Worm (Caenorhabditis elegans): ENCODE measurements around the gene blos-4.
A peak's percentile ranks its signal among the peaks of the same experiment; 100 is the strongest.

Gene blos-4

ce11 chrII:6283074-6283473 lies 38.0 kb downstream of the blos-4 start, which contains the start of gene F13H8.1 (continued):
- TF ChIP-seq zfp-2 (tag; optimal IDR thresholded peaks at IDR 0.05) = no peak
- TF ChIP-seq nhr-42 (GFP tag; IDR thresholded peaks at IDR 0.05) = no peak
- no peak for TF ChIP-seq saeg-2 (GFP tag; IDR thresholded peaks at IDR 0.05)
- no peak for TF ChIP-seq fos-1 (tag; optimal IDR thresholded peaks at IDR 0.05)
- TF ChIP-seq dmd-9 (GFP tag; IDR thresholded peaks at IDR 0.05) = no peak
- peak; percentile 58 for TF ChIP-seq hlh-11 (tag; optimal IDR thresholded peaks at IDR 0.05)
- TF ChIP-seq ztf-11 (tag; optimal IDR thresholded peaks at IDR 0.05) = no peak
- TF ChIP-seq nhr-11 (tag; optimal IDR thresholded peaks at IDR 0.05) = no peak
- peak; percentile 64 for TF ChIP-seq dve-1 (tag; optimal IDR thresholded peaks at IDR 0.05; ENCODE audit: insufficient read depth)
- no peak for TF ChIP-seq skn-1 (tag; optimal IDR thresholded peaks at IDR 0.05)
- TF ChIP-seq ceh-62 (tag; optimal IDR thresholded peaks at IDR 0.05) = no peak
- no peak for TF ChIP-seq F49E8.2 (tag; optimal IDR thresholded peaks at IDR 0.05; ENCODE audit: borderline replicate concordance)
- TF ChIP-seq daf-16 (GFP tag; optimal IDR thresholded peaks at IDR 0.05) = no peak
- peak; percentile 76 for TF ChIP-seq daf-16 (tag; optimal IDR thresholded peaks at IDR 0.05)
- peak; percentile 63 for TF ChIP-seq pqm-1 (tag; optimal IDR thresholded peaks at IDR 0.05)
- no peak for TF ChIP-seq ceh-28 (tag; optimal IDR thresholded peaks at IDR 0.05)
- TF ChIP-seq F10B5.3 (tag; optimal IDR thresholded peaks at IDR 0.05) = no peak
- TF ChIP-seq nhr-28 (tag; optimal IDR thresholded peaks at IDR 0.05) = peak; percentile 56
- no peak for TF ChIP-seq ceh-32 (tag; optimal IDR thresholded peaks at IDR 0.05; ENCODE audit: poor library complexity)
- TF ChIP-seq ceh-44 (GFP tag; IDR thresholded peaks at IDR 0.05) = no peak
- TF ChIP-seq ama-1 (optimal IDR thresholded peaks at IDR 0.05) = no peak
- TF ChIP-seq nhr-25 (tag; optimal IDR thresholded peaks at IDR 0.05; ENCODE audit: borderline replicate concordance, insufficient read depth) = no peak
- no peak for TF ChIP-seq nhr-77 (tag; optimal IDR thresholded peaks at IDR 0.05)
- peak; percentile 64; the same call in 1 of the 2 replicates for TF ChIP-seq php-3 (GFP tag; IDR thresholded peaks at IDR 0.05)
- no peak for TF ChIP-seq duxl-1 (tag; optimal IDR thresholded peaks at IDR 0.05; ENCODE audit: poor library complexity)
- no peak for TF ChIP-seq ceh-82 (tag; optimal IDR thresholded peaks at IDR 0.05)
- peak; percentile 33; the same call in 1 of the 2 replicates for TF ChIP-seq dmd-6 (GFP tag; IDR thresholded peaks at IDR 0.05)

DNA sequence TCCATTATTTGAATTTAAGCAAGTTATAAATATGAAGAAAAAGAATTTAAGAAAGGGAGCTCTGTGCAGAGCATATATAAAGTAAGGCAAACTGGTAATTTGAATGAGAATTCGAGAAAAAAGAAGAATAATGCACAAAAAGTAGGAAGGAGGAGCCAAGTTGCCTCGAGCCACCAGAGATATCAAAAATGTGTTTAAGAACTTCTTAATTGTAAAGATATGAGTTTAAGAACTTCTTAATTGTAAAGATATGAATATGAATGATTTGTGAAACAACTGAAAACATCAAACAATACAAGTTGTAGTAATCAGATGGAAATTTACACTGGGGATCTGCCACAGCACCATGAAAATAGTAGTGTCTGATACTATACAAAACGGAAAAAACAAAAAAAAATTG lies 41.8 kb downstream of the blos-4 start, which contains the start of gene F13H8.6:
F13H8.6 (minus strand) TSS at position 101 of the 400 bp plus-strand sequence.
- no peak for TF ChIP-seq daf-12 (tag; optimal IDR thresholded peaks at IDR 0.05)
- TF ChIP-seq fkh-10 (GFP tag; optimal IDR thresholded peaks at IDR 0.05) = no peak
- peak in 1 of 2 experiments; percentile 69 for TF ChIP-seq unc-62 (GFP tag; optimal IDR thresholded peaks at IDR 0.05 in 1 of 2)
- TF ChIP-seq unc-62 (tag; optimal IDR thresholded peaks at IDR 0.05) = no peak
- no peak for TF ChIP-seq zip-2 (tag; optimal IDR thresholded peaks at IDR 0.05)
- TF ChIP-seq ceh-62 (tag; optimal IDR thresholded peaks at IDR 0.05) = no peak

ce11 chrII:6288104-6288503 lies 43.1 kb downstream of the blos-4 start:
- no peak for TF ChIP-seq ZK546.5 (tag; optimal IDR thresholded peaks at IDR 0.05)
- TF ChIP-seq ces-1 (GFP tag; optimal IDR thresholded peaks at IDR 0.05) = no peak
- TF ChIP-seq nhr-41 (GFP tag; IDR thresholded peaks at IDR 0.05) = no peak
- no peak for TF ChIP-seq fos-1 (tag; optimal IDR thresholded peaks at IDR 0.05)
- no peak for TF ChIP-seq D1046.2 (GFP tag; IDR thresholded peaks at IDR 0.05)
- TF ChIP-seq ceh-82 (tag; optimal IDR thresholded peaks at IDR 0.05) = no peak
- TF ChIP-seq ZK337.2 (GFP tag; IDR thresholded peaks at IDR 0.05) = no peak
- no peak for TF ChIP-seq nhr-48 (tag; optimal IDR thresholded peaks at IDR 0.05)
- no peak for TF ChIP-seq mdt-29 (GFP tag; IDR thresholded peaks at IDR 0.05)
- TF ChIP-seq T20F7.1 (GFP tag; optimal IDR thresholded peaks at IDR 0.05) = peak; percentile 32
- TF ChIP-seq aly-2 (tag; optimal IDR thresholded peaks at IDR 0.05) = no peak
- TF ChIP-seq ctbp-1 (GFP tag; IDR thresholded peaks at IDR 0.05) = no peak
- no peak for TF ChIP-seq snpc-1.2 (GFP tag; IDR thresholded peaks at IDR 0.05)
- TF ChIP-seq nhr-11 (tag; optimal IDR thresholded peaks at IDR 0.05) = no peak
- TF ChIP-seq aha-1 (tag) = peak; percentile 64
